Worm (Caenorhabditis elegans): Measurements from ENCODE around the gene rpi-1.
"Not testable (repeated sequence)": the region's sequence is repeated elsewhere in the genome, so short reads cannot be mapped to it uniquely, and the experiment has no call there.

DNA sequence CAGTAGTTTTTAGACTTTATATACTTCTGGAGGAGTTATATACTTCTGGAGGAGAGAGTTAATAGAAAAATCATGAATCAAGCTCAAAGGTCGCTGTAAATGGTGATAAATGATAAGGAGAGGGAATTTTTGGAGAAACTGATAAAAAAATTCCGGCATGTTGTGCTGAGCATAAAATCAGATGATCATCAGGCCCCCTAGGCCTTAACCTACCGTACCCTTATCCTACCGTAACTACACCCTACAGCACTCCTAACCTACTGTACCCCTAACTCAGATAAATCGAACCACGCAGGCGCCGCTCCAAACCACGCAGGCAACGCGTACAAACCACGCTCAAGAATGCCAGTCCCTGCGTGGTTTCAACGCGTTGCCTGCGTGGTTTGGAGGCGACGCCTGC is 37.8 kb upstream of the rpi-1 start, which contains the start of gene F01D5.3:
- TF ChIP-seq him-1, dao-5 (tag; optimal IDR thresholded peaks at IDR 0.05): not testable (repeated sequence)

Measured in whole organism, L4/young adult.